Fruit fly (Drosophila melanogaster): ENCODE measurements around the gene crp.
A peak's percentile ranks its signal among the peaks of the same experiment; 100 is the strongest.

crp gene

DNA sequence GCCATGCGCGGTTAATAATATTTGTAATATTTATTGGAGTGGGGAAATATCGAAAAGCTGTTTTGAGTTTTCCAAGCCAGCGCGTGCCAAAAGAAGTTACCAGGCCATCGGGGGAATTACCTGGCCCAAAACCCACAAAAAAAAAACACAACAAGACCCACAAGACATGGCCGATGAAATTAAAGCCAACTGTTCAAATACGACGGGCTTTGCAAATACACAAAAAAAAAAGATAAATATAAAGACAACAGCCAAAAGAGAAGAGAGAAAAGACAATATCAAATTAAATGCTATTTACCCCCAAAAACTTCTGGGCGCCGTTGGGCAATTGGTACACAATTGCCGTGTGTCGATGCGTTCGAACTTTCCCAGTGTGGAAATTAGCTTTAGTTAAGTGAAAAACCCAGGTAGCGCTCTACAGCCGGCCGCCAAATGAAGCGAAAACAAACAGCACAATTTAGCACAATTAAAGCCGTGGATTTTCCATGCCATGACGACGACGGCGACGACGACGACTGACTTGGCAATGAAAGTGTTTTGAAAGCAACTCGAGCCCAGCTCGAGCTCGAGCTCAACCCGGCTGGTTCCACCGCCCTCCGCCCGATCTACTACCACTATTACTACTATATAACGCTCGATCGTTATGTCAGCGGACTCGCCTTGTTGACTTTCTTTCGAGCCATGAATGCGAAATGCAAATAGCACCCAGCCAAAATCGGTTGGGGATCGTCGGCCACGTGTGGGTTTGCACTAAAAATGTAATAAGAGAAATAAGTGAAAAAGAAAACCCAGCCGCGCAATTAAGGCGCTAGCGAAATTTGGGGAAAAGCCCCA is 30.5 kb upstream of the crp start (continued):
- TF ChIP-seq CG3065 (GFP tag; optimal IDR thresholded peaks at IDR 0.05) = no peak
- peak; percentile 8 for TF ChIP-seq gcm (GFP tag; optimal IDR thresholded peaks at IDR 0.05)
- TF ChIP-seq gsb (GFP tag; IDR thresholded peaks at IDR 0.05) = no peak; the same call in 1 of the 2 replicates
- no peak for TF ChIP-seq CG11085 (GFP tag; IDR thresholded peaks at IDR 0.05)
- TF ChIP-seq usp (GFP tag; optimal IDR thresholded peaks at IDR 0.05) = no peak
- TF ChIP-seq bsh (GFP tag; optimal IDR thresholded peaks at IDR 0.05) = peak in 1 of 2 experiments; percentile 52
- no peak for TF ChIP-seq CG8944 (GFP tag; optimal IDR thresholded peaks at IDR 0.05)
- no peak for TF ChIP-seq stwl (tag; optimal IDR thresholded peaks at IDR 0.05)
- TF ChIP-seq Oaz (GFP tag; IDR thresholded peaks at IDR 0.05) = no peak
- TF ChIP-seq CG34422 (GFP tag; IDR thresholded peaks at IDR 0.05) = no peak
- TF ChIP-seq CrebB (tag; optimal IDR thresholded peaks at IDR 0.05) = peak; percentile 43
- TF ChIP-seq btn (GFP tag; optimal IDR thresholded peaks at IDR 0.05) = no peak
- 0 out of 2 replicates have a peak, but pooled peaks have one; percentile 10 for TF ChIP-seq CG10366 (GFP tag; IDR thresholded peaks at IDR 0.05)
- TF ChIP-seq CG14014 (GFP tag; IDR thresholded peaks at IDR 0.05) = peak; percentile 60; the same call in 1 of the 2 replicates
- no peak for TF ChIP-seq Opbp (GFP tag; IDR thresholded peaks at IDR 0.05; ENCODE audit: partially characterized antibody)
- TF ChIP-seq maf-S (GFP tag; optimal IDR thresholded peaks at IDR 0.05) = peak; percentile 12
- TF ChIP-seq Bdp1 (GFP tag; optimal IDR thresholded peaks at IDR 0.05) = no peak
- no peak for TF ChIP-seq D19A (tag; optimal IDR thresholded peaks at IDR 0.05)
- no peak for TF ChIP-seq Sry-β (GFP tag; optimal IDR thresholded peaks at IDR 0.05)
- no peak for TF ChIP-seq sug (tag; optimal IDR thresholded peaks at IDR 0.05)
- TF ChIP-seq CG13424 (tag; optimal IDR thresholded peaks at IDR 0.05) = peak; percentile 26
- TF ChIP-seq chif (GFP tag; optimal IDR thresholded peaks at IDR 0.05) = no peak
- no peak for TF ChIP-seq vnd (GFP tag; IDR thresholded peaks at IDR 0.05; ENCODE audit: partially characterized antibody)
- TF ChIP-seq sqz (GFP tag; optimal IDR thresholded peaks at IDR 0.05) = peak; percentile 53
- peak; percentile 57 for TF ChIP-seq CG17912 (GFP tag; optimal IDR thresholded peaks at IDR 0.05)
- TF ChIP-seq slou (GFP tag; optimal IDR thresholded peaks at IDR 0.05) = no peak
- no peak for TF ChIP-seq CG9215 (GFP tag; IDR thresholded peaks at IDR 0.05)
- no peak for TF ChIP-seq CG9437 (GFP tag; optimal IDR thresholded peaks at IDR 0.05)
- peak; percentile 16 for TF ChIP-seq tio (GFP tag; optimal IDR thresholded peaks at IDR 0.05)
- TF ChIP-seq CG11723 (GFP tag; optimal IDR thresholded peaks at IDR 0.05) = no peak
- TF ChIP-seq da (GFP tag; optimal IDR thresholded peaks at IDR 0.05) = peak; percentile 17
- no peak for TF ChIP-seq fd102C (GFP tag; optimal IDR thresholded peaks at IDR 0.05)
- TF ChIP-seq sob (GFP tag; IDR thresholded peaks at IDR 0.05) = peak; percentile 38; the same call in 1 of the 2 replicates
- no peak for TF ChIP-seq Deaf1 (tag; optimal IDR thresholded peaks at IDR 0.05)
- no peak for TF ChIP-seq ftz-f1 (GFP tag; optimal IDR thresholded peaks at IDR 0.05)
- no peak for TF ChIP-seq H2.0 (GFP tag; IDR thresholded peaks at IDR 0.05)
- peak; percentile 77 for TF ChIP-seq kni (GFP tag; optimal IDR thresholded peaks at IDR 0.05)
- no peak for TF ChIP-seq Gsc (GFP tag; IDR thresholded peaks at IDR 0.05)
- TF ChIP-seq CG12744 (GFP tag; optimal IDR thresholded peaks at IDR 0.05) = peak; percentile 34
- TF ChIP-seq slbo (GFP tag; IDR thresholded peaks at IDR 0.05) = 0 out of 2 replicates have a peak, but pooled peaks have one; percentile 8
- no peak for TF ChIP-seq CG6272 (GFP tag; IDR thresholded peaks at IDR 0.05)
- TF ChIP-seq CG8281 (tag; optimal IDR thresholded peaks at IDR 0.05) = no peak
- TF ChIP-seq CG30020 (tag; optimal IDR thresholded peaks at IDR 0.05) = no peak
- peak; percentile 6 for TF ChIP-seq CG18476 (GFP tag; optimal IDR thresholded peaks at IDR 0.05)
- no peak for TF ChIP-seq TFAM (GFP tag; optimal IDR thresholded peaks at IDR 0.05)
- TF ChIP-seq CG18011 (GFP tag; optimal IDR thresholded peaks at IDR 0.05) = peak; percentile 43
- TF ChIP-seq CG7786 (GFP tag; optimal IDR thresholded peaks at IDR 0.05) = peak; percentile 0
- no peak for TF ChIP-seq CG1024 (GFP tag; IDR thresholded peaks at IDR 0.05)
- TF ChIP-seq HLHmδ (GFP tag; optimal IDR thresholded peaks at IDR 0.05) = no peak

All from whole organism, embryonic.